Worm (Caenorhabditis elegans): Measurements from ENCODE around the gene T25D10.1.
A peak's percentile ranks its signal among the peaks of the same experiment; 100 is the strongest.

Gene T25D10.1

DNA sequence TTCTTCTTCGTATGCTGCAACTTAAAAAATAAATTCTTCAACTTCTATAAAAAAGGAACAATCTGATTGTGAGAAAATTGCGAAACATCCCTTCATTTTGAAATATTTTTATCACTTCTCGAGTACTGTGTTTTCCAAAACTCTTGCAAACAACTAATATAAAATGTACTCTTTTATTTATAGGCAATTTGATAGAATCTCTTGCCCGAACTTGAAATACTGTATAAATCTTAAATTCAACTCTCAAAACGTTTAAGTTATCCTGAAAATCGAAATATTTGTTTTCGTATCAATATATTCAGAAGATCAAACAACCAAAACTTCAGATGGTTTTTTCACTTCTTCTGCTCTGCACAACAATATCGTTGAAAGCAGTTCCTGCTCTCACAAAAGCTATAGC is 16.7 kb upstream of the T25D10.1 start, which contains the start of gene F58F12.4:
F58F12.4 (plus strand) TSS at position 301 of the 400 bp plus-strand sequence.
- TF ChIP-seq tlp-1 (tag; optimal IDR thresholded peaks at IDR 0.05) (no peak), egl-27 (tag; optimal IDR thresholded peaks at IDR 0.05) (no peak), alr-1 (tag; optimal IDR thresholded peaks at IDR 0.05; ENCODE audit: borderline replicate concordance) (no peak), grh-1 (GFP tag; IDR thresholded peaks at IDR 0.05) (no peak), aly-2 (tag; optimal IDR thresholded peaks at IDR 0.05) (no peak), snpc-4 (tag; optimal IDR thresholded peaks at IDR 0.05) (no peak), nhr-11 (tag; optimal IDR thresholded peaks at IDR 0.05) (no peak), Y116A8C.19 (tag; optimal IDR thresholded peaks at IDR 0.05; ENCODE audit: borderline replicate concordance) (no peak), zip-4 (GFP tag; optimal IDR thresholded peaks at IDR 0.05) (no peak), lin-15B (tag; optimal IDR thresholded peaks at IDR 0.05) (no peak), ceh-8 (GFP tag; optimal IDR thresholded peaks at IDR 0.05) (no peak), nhr-77 (tag; optimal IDR thresholded peaks at IDR 0.05) (no peak), mab-9 (GFP tag; IDR thresholded peaks at IDR 0.05) (no peak)

DNA sequence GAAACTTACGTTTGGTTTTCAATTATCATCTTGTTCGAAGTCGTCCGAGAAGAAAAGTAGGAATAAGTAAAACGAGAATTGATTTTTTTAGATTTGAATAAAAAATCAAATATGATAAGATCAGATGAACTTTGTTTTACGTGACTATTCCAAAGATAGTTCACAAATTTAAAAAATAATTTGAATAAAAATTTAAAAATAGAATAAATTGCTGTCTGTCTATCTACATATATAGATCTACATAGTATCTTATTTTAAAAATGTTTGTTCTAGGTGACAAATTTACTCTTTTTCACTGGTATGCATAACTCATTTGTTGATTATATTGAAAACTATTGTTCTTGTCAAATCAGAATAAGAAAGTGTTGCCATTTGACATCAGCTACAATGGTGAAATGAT is 15.3 kb upstream of the T25D10.1 start, which contains the start of gene F58F12.2:
F58F12.2 (minus strand) TSS at position 101 of the 400 bp plus-strand sequence.
- TF ChIP-seq swsn-7 (tag; optimal IDR thresholded peaks at IDR 0.05) (no peak), hlh-17 (GFP tag; optimal IDR thresholded peaks at IDR 0.05; ENCODE audit: borderline replicate concordance) (no peak), skn-1 (tag; optimal IDR thresholded peaks at IDR 0.05) (no peak)

DNA sequence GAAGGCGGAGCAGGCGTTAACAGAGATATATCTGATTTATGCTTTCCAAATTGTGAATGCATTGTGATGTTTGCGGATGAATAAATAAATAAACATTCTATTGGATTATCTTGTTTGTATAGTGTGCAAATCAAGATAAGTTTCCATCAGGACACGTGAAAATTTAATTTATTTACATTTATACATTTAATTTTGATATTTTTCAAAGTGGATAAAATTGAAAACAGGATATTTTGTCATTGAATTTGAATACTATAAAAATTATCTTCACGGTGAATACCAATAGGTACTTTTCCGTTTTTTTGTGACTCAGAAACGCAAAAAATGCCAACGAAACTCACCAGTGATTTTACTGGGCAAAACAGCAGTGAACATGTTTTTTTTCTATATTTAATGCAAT is 12.0 kb upstream of the T25D10.1 start, which contains the start of gene F58F12.3:
F58F12.3 (minus strand) TSS at position 101 of the 400 bp plus-strand sequence.
- TF ChIP-seq mab-9 (GFP tag; IDR thresholded peaks at IDR 0.05) (no peak), F16B12.6 (tag; optimal IDR thresholded peaks at IDR 0.05) (no peak), pag-3 (tag; optimal IDR thresholded peaks at IDR 0.05; ENCODE audit: borderline replicate concordance, insufficient read depth) (no peak)

DNA sequence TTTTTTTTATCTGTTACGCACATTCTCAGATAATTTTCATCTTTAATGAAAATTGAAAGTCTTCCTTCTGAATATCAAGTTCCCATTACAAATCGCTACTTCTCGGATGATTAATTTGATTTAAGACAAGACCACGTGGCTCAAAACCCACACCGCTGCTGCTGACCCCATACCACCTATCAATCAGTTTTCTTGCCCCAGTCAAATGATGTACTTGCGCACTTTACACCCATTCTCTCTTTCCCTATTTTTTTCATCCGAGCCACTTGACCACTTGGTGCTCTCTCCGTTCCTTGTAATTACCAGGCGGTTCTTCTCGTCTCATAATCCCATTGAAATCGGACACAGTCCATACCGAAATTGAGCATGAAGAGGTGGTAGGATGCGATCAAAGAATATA is 9.2 kb upstream of the T25D10.1 start:
- TF ChIP-seq rnt-1 (tag; optimal IDR thresholded peaks at IDR 0.05) (peak; percentile 24), efl-3 (GFP tag; optimal IDR thresholded peaks at IDR 0.05) (no peak), ztf-11 (tag; optimal IDR thresholded peaks at IDR 0.05) (no peak)

DNA sequence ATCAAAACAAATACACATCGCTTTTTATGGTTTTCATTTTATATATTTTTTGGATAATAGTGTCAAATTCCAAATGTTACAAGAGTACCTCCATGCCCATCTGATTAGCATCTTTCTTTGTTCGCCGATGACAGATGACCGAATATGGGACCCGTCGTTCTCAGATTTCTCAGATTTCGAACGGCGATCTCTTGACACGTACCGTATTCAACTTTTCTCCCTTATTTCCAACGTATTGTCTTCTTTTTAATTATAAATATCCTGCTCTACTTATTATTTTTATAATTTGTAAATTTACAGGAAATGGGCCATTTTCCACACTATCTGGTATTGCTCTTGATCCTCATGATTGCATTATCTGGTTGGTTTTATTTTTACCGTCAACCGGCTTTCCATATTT is 4.8 kb upstream of the T25D10.1 start, which contains the start of gene zig-10:
zig-10 (plus strand) TSS at position 301 of the 400 bp plus-strand sequence.
- no peak for TF ChIP-seq hlh-4 (tag; optimal IDR thresholded peaks at IDR 0.05)
- TF ChIP-seq mep-1 (tag; optimal IDR thresholded peaks at IDR 0.05): no peak

DNA sequence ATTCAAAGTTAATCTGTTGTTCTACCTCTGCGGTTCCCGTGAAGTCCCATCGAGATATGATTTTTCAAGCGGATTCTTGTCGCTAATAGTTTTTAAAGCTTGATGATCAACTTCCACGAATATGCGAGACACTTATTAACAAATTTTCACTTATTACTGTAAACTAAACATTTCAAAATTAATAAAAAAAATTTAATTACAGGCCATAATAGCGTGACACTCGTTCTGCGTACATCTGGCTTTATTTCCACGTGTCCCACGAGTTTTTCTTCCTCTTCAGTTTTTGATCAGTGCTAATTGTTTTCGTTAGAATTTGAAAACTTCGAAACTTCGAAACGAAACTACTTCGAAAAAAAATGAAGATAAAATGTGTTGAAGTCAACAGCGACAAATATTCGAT is 1.6 kb upstream of the T25D10.1 start, which contains the start of gene btb-2:
btb-2 (plus strand) TSS at position 301 of the 400 bp plus-strand sequence.
- TF ChIP-seq mep-1 (tag; optimal IDR thresholded peaks at IDR 0.05) (no peak), pax-3 (tag; optimal IDR thresholded peaks at IDR 0.05) (no peak), fkh-10 (GFP tag; optimal IDR thresholded peaks at IDR 0.05) (no peak), hpl-2 (GFP tag; optimal IDR thresholded peaks at IDR 0.05) (no peak), nhr-84 (tag; optimal IDR thresholded peaks at IDR 0.05) (no peak), vab-15 (tag; optimal IDR thresholded peaks at IDR 0.05) (no peak), fos-1 (tag; optimal IDR thresholded peaks at IDR 0.05) (no peak), tlp-1 (tag; optimal IDR thresholded peaks at IDR 0.05) (no peak), xbp-1 (tag; optimal IDR thresholded peaks at IDR 0.05) (no peak), ceh-8 (GFP tag; optimal IDR thresholded peaks at IDR 0.05) (no peak), mef-2 (tag; optimal IDR thresholded peaks at IDR 0.05) (no peak), dsc-1 (tag; optimal IDR thresholded peaks at IDR 0.05) (no peak), Y116A8C.19 (tag; optimal IDR thresholded peaks at IDR 0.05; ENCODE audit: borderline replicate concordance) (no peak), swsn-7 (tag; optimal IDR thresholded peaks at IDR 0.05) (no peak), lin-14 (GFP tag; optimal IDR thresholded peaks at IDR 0.05) (no peak), lir-3 (tag; optimal IDR thresholded peaks at IDR 0.05; ENCODE audit: poor library complexity) (no peak), ztf-11 (tag; optimal IDR thresholded peaks at IDR 0.05) (no peak)

Measured in whole organism, L1 larva.